Worm (Caenorhabditis elegans) whole organism, mixed stage, embryonic: ENCODE measurements around the gene col-12.

Source experiments
- ces-1 ChIP-seq: fragments of 150-350 bp; optimal IDR thresholded peaks from 2 replicates; lab custom pipeline; 2014; ENCODE audit warnings: missing biosample characterization, missing genetic modification reagents, missing genetic modification characterization
- elt-3 ChIP-seq: fragments of 150-350 bp; optimal IDR thresholded peaks from 2 replicates; lab custom pipeline; 2014; ENCODE audit warnings: missing biosample characterization, missing genetic modification characterization
- lin-13 ChIP-seq: fragments of 150-350 bp; optimal IDR thresholded peaks from 2 replicates; lab custom pipeline; 2014; ENCODE audit warnings: missing biosample characterization, missing genetic modification characterization
- mab-5 ChIP-seq: fragments of 150-350 bp; optimal IDR thresholded peaks from 2 replicates; lab custom pipeline; 2014; ENCODE audit warnings: missing biosample characterization, missing genetic modification characterization
- nhr-12 ChIP-seq: fragments of 150-350 bp; optimal IDR thresholded peaks from 2 replicates; lab custom pipeline; 2014; ENCODE audit warnings: missing biosample characterization, missing genetic modification characterization
- nhr-76 ChIP-seq: sonication (generic microtip); optimal IDR thresholded peaks from 2 replicates; lab custom pipeline; 2017; ENCODE audit warnings: missing biosample characterization, missing genetic modification characterization
- pha-4 ChIP-seq: fragments of 150-350 bp; optimal IDR thresholded peaks from 2 replicates; lab custom pipeline; 2018; ENCODE audit warnings: missing biosample characterization, missing genetic modification reagents, missing genetic modification characterization
- snpc-4 ChIP-seq: fragments of 150-350 bp; optimal IDR thresholded peaks from 2 replicates; lab custom pipeline; 2014; ENCODE audit warnings: missing biosample characterization, missing genetic modification characterization
- tbx-8 ChIP-seq: fragments of 200-800 bp; sonication (Bioruptor generic); optimal IDR thresholded peaks from 2 replicates; lab custom pipeline; 2018; ENCODE audit warnings: mild to moderate bottlenecking, missing genetic modification characterization, moderate library complexity, missing compliant biosample characterization
- unc-120 ChIP-seq: sonication (generic microtip); optimal IDR thresholded peaks from 2 replicates; lab custom pipeline; 2017; ENCODE audit warnings: missing genetic modification characterization, missing compliant biosample characterization; ENCODE audit not compliant: poor library complexity, severe bottlenecking
- zip-8 ChIP-seq: fragments of 150-350 bp; optimal IDR thresholded peaks from 2 replicates; lab custom pipeline; 2014; ENCODE audit warnings: missing biosample characterization, missing genetic modification characterization
- ztf-11 ChIP-seq: fragments of 150-350 bp; optimal IDR thresholded peaks from 2 replicates; lab custom pipeline; 2014; ENCODE audit warnings: missing biosample characterization, missing genetic modification characterization

- TF ChIP-seq mab-5 (tag; lab: Kevin White, UChicago) = no peak
- no peak for TF ChIP-seq elt-3
- TF ChIP-seq ztf-11 = no peak
- TF ChIP-seq pha-4 (tag; lab: Kevin White, UChicago) = no peak
- no peak for TF ChIP-seq tbx-8 (GFP tag; lab: Kevin White, UChicago)
- no peak for TF ChIP-seq nhr-12 (tag; lab: Kevin White, UChicago)
- no peak for TF ChIP-seq unc-120 (tag; lab: Kevin White, UChicago)
- TF ChIP-seq nhr-76 = no peak
- TF ChIP-seq ces-1 (GFP tag; lab: Kevin White, UChicago) = no peak
- TF ChIP-seq zip-8 (tag; lab: Kevin White, UChicago) = no peak
- TF ChIP-seq snpc-4 (tag; lab: Kevin White, UChicago) = no peak
- TF ChIP-seq lin-13 (tag; lab: Kevin White, UChicago) = no peak
Measured at ce11 chrV:10410030-10410713, 14.8 kb downstream of the col-12 start, which contains the start of gene F15H10.12.
